Fruit fly (Drosophila melanogaster) whole organism, embryonic: ENCODE data around the gene CG5973.
A peak's percentile ranks its signal among the peaks of the same experiment; 100 is the strongest.

Experiments used
- Ada2b ChIP-seq: fragments of 200-800 bp; sonication (Bioruptor generic); IDR thresholded peaks from 2 replicates; pipeline ENCODE4 v1.3.6; 2022; ENCODE audit warnings: missing biosample characterization, missing genetic modification characterization
- Adf1 ChIP-seq: fragments of 200-800 bp; sonication (Bioruptor generic); IDR thresholded peaks from 2 replicates; pipeline ENCODE4 v1.3.6; 2022; ENCODE audit warnings: missing biosample characterization, missing genetic modification characterization
- Atf-2 ChIP-seq: fragments of 200-800 bp; sonication (Bioruptor generic); optimal IDR thresholded peaks from 2 replicates; lab custom pipeline; 2016; ENCODE audit warnings: missing biosample characterization, missing genetic modification characterization
- B-H2 ChIP-seq: fragments of 200-800 bp; sonication (Bioruptor generic); optimal IDR thresholded peaks from 2 replicates; lab custom pipeline; 2018; ENCODE audit warnings: missing biosample characterization, mild to moderate bottlenecking, missing genetic modification characterization
- CG11085 ChIP-seq: fragments of 200-800 bp; sonication (Bioruptor generic); IDR thresholded peaks from 2 replicates; pipeline ENCODE4 v1.3.6; 2022; ENCODE audit warnings: missing biosample characterization, missing genetic modification characterization
- CG11456 ChIP-seq: fragments of 200-800 bp; sonication (Bioruptor generic); IDR thresholded peaks from 3 replicates; pipeline ENCODE4 v1.3.6; 2022; ENCODE audit warnings: missing biosample characterization, missing genetic modification characterization
- CG11504 ChIP-seq: fragments of 200-800 bp; sonication (Bioruptor generic); optimal IDR thresholded peaks from 3 replicates; lab custom pipeline; 2019; ENCODE audit warnings: missing biosample characterization, mild to moderate bottlenecking, missing genetic modification characterization, moderate library complexity
- CG12769 ChIP-seq: fragments of 200-800 bp; sonication (Bioruptor generic); optimal IDR thresholded peaks from 2 replicates; lab custom pipeline; 2019; ENCODE audit warnings: missing biosample characterization, mild to moderate bottlenecking, missing genetic modification characterization, moderate library complexity
- CG13296 ChIP-seq: fragments of 200-800 bp; sonication (Bioruptor generic); optimal IDR thresholded peaks from 3 replicates; lab custom pipeline; 2018; ENCODE audit warnings: missing biosample characterization, mild to moderate bottlenecking, missing genetic modification characterization
- CG13624 ChIP-seq: fragments of 200-800 bp; sonication (Bioruptor generic); optimal IDR thresholded peaks from 2 replicates; lab custom pipeline; 2016; ENCODE audit warnings: missing biosample characterization, missing genetic modification characterization
- CG17186 ChIP-seq: fragments of 200-800 bp; sonication (Bioruptor generic); optimal IDR thresholded peaks from 3 replicates; lab custom pipeline; 2017; ENCODE audit warnings: missing biosample characterization, missing genetic modification reagents, missing genetic modification characterization
- CG18476 ChIP-seq: fragments of 200-800 bp; sonication (Bioruptor generic); optimal IDR thresholded peaks from 2 replicates; lab custom pipeline; 2016; ENCODE audit warnings: missing biosample characterization, mild to moderate bottlenecking, missing genetic modification characterization
- CG18599 ChIP-seq: fragments of 200-800 bp; sonication (Bioruptor generic); optimal IDR thresholded peaks from 3 replicates; lab custom pipeline; 2017; ENCODE audit warnings: missing biosample characterization, missing genetic modification characterization, mild to moderate bottlenecking, moderate library complexity, missing genetic modification reagents
- CG2199 ChIP-seq: fragments of 200-800 bp; sonication (Bioruptor generic); IDR thresholded peaks from 3 replicates; pipeline ENCODE4 v1.3.6; 2022; ENCODE audit warnings: missing biosample characterization, missing genetic modification characterization
- CG2712 ChIP-seq: fragments of 200-800 bp; optimal IDR thresholded peaks from 3 replicates; lab custom pipeline; 2019; ENCODE audit warnings: missing biosample characterization, mild to moderate bottlenecking, missing genetic modification characterization, moderate library complexity
- CG3726 ChIP-seq: fragments of 200-800 bp; sonication (Bioruptor generic); IDR thresholded peaks from 3 replicates; pipeline ENCODE4, ENCODE4 v1.3.6; 2022; ENCODE audit warnings: missing biosample characterization, missing genetic modification characterization
- CG5245 ChIP-seq: fragments of 200-800 bp; sonication (Bioruptor generic); optimal IDR thresholded peaks from 3 replicates; lab custom pipeline; 2016; ENCODE audit warnings: missing biosample characterization, missing genetic modification characterization
- CG9215 ChIP-seq: fragments of 200-800 bp; sonication (Bioruptor generic); IDR thresholded peaks from 2 replicates; pipeline ENCODE4 v1.3.6; 2022; ENCODE audit warnings: missing biosample characterization, missing genetic modification characterization
- CG9437 ChIP-seq: fragments of 200-800 bp; sonication (Bioruptor generic); optimal IDR thresholded peaks from 2 replicates; lab custom pipeline; 2018; ENCODE audit warnings: missing biosample characterization, mild to moderate bottlenecking, missing genetic modification characterization
- CG9932 ChIP-seq: fragments of 200-800 bp; sonication (Bioruptor generic); IDR thresholded peaks from 2 replicates; pipeline ENCODE4 v1.3.6; 2022; ENCODE audit warnings: missing biosample characterization, missing genetic modification characterization
- CoRest ChIP-seq: fragments of 200-800 bp; sonication (Bioruptor generic); optimal IDR thresholded peaks from 3 replicates; lab custom pipeline; 2018; ENCODE audit warnings: missing biosample characterization, mild to moderate bottlenecking, missing genetic modification characterization, moderate library complexity
- Dip3 ChIP-seq: fragments of 200-800 bp; sonication (Bioruptor generic); optimal IDR thresholded peaks from 3 replicates; lab custom pipeline; 2016; ENCODE audit warnings: missing biosample characterization, missing genetic modification characterization
- Dp ChIP-seq: fragments of 200-800 bp; sonication (Bioruptor generic); optimal IDR thresholded peaks from 2 replicates; lab custom pipeline; 2018; ENCODE audit warnings: missing biosample characterization, mild to moderate bottlenecking, missing genetic modification characterization, moderate library complexity
- E2f1 ChIP-seq: fragments of 200-800 bp; sonication (Bioruptor generic); IDR thresholded peaks from 2 replicates; pipeline ENCODE4 v1.3.6; 2022; ENCODE audit warnings: missing biosample characterization, missing genetic modification characterization
- E2f2 ChIP-seq: fragments of 200-800 bp; sonication (Bioruptor generic); IDR thresholded peaks from 2 replicates; pipeline ENCODE4 v1.3.6; 2022; ENCODE audit warnings: missing biosample characterization, missing genetic modification characterization
- Gug ChIP-seq: fragments of 200-800 bp; sonication (Bioruptor generic); IDR thresholded peaks from 4 replicates; pipeline ENCODE4 v1.3.6; 2022; ENCODE audit warnings: missing biosample characterization, missing genetic modification characterization
- Med ChIP-seq: fragments of 200-800 bp; sonication (Bioruptor generic); peaks from one replicate; lab custom pipeline; 2016; ENCODE audit warnings: missing biosample characterization, missing genetic modification characterization, mild to moderate bottlenecking, inconsistent platforms, moderate library complexity
- Mes4 ChIP-seq: fragments of 200-800 bp; sonication (Bioruptor generic); optimal IDR thresholded peaks from 2 replicates; lab custom pipeline; 2016; ENCODE audit warnings: missing biosample characterization, missing genetic modification characterization
- Sin3A ChIP-seq: fragments of >200 bp; optimal IDR thresholded peaks from 2 replicates; lab custom pipeline; 2018
- Six4 ChIP-seq: fragments of 200-800 bp; sonication (Bioruptor generic); optimal IDR thresholded peaks from 2 replicates; lab custom pipeline; 2016; ENCODE audit warnings: missing biosample characterization, missing genetic modification characterization
- ash1 ChIP-seq: fragments of 200-800 bp; sonication (Bioruptor generic); optimal IDR thresholded peaks from 2 replicates; lab custom pipeline; 2018; ENCODE audit warnings: missing biosample characterization, mild to moderate bottlenecking, missing genetic modification characterization
- bbx ChIP-seq: fragments of 200-800 bp; sonication (Bioruptor generic); IDR thresholded peaks from 2 replicates; pipeline ENCODE4 v1.3.6; 2022; ENCODE audit warnings: missing biosample characterization, missing genetic modification characterization; ENCODE audit not compliant: partially characterized antibody
- bsh ChIP-seq, 2 experiments: fragments of 200-800 bp; sonication (Bioruptor generic); optimal IDR thresholded peaks; 2 replicates each; lab custom pipeline; 2017 to 2018; ENCODE audit warnings: mild to moderate bottlenecking in 2 of 2, missing biosample characterization in 2 of 2, missing genetic modification characterization in 2 of 2, moderate library complexity in 1 of 2
- caup ChIP-seq: fragments of 200-800 bp; sonication (Bioruptor generic); optimal IDR thresholded peaks from 3 replicates; lab custom pipeline; 2017; ENCODE audit warnings: missing biosample characterization, mild to moderate bottlenecking, missing genetic modification characterization, moderate library complexity; ENCODE audit not compliant: severe bottlenecking
- fd102C ChIP-seq: fragments of 200-800 bp; sonication (Bioruptor generic); optimal IDR thresholded peaks from 2 replicates; lab custom pipeline; 2018; ENCODE audit warnings: missing biosample characterization, mild to moderate bottlenecking, missing genetic modification characterization, moderate library complexity
- fd64A ChIP-seq: fragments of 200-800 bp; sonication (Bioruptor generic); optimal IDR thresholded peaks from 3 replicates; lab custom pipeline; 2018; ENCODE audit warnings: missing biosample characterization, mild to moderate bottlenecking, missing genetic modification characterization
- gcm ChIP-seq: fragments of 200-800 bp; sonication (Bioruptor generic); optimal IDR thresholded peaks from 2 replicates; lab custom pipeline; 2019; ENCODE audit warnings: missing biosample characterization, mild to moderate bottlenecking, missing genetic modification characterization, moderate library complexity
- gem ChIP-seq: fragments of 200-800 bp; sonication (Bioruptor generic); optimal IDR thresholded peaks from 2 replicates; lab custom pipeline; 2019; ENCODE audit warnings: missing biosample characterization, mild to moderate bottlenecking, missing genetic modification characterization, moderate library complexity
- grau ChIP-seq: fragments of 200-800 bp; optimal IDR thresholded peaks from 3 replicates; lab custom pipeline; 2019; ENCODE audit warnings: missing biosample characterization, mild to moderate bottlenecking, missing genetic modification characterization, moderate library complexity
- gsb-n ChIP-seq: fragments of 200-800 bp; sonication (Bioruptor generic); optimal IDR thresholded peaks from 3 replicates; lab custom pipeline; 2018; ENCODE audit warnings: missing biosample characterization, mild to moderate bottlenecking, missing genetic modification characterization
- ind ChIP-seq: fragments of 200-800 bp; sonication (Bioruptor generic); optimal IDR thresholded peaks from 3 replicates; lab custom pipeline; 2016; ENCODE audit warnings: missing biosample characterization, missing genetic modification characterization
- ranshi ChIP-seq: fragments of 200-800 bp; sonication (Bioruptor generic); IDR thresholded peaks from 2 replicates; pipeline ENCODE4 v1.3.6; 2022; ENCODE audit warnings: missing biosample characterization, missing genetic modification characterization
- row ChIP-seq: fragments of 200-800 bp; sonication (Bioruptor generic); IDR thresholded peaks from 3 replicates; pipeline ENCODE4 v1.3.6; 2022; ENCODE audit warnings: missing biosample characterization, missing genetic modification characterization
- sim ChIP-seq: fragments of 200-800 bp; sonication (Bioruptor generic); IDR thresholded peaks from 2 replicates; pipeline ENCODE4 v1.3.6; 2022; ENCODE audit warnings: missing biosample characterization, missing genetic modification characterization
- sisA ChIP-seq: fragments of 200-800 bp; sonication (Bioruptor generic); IDR thresholded peaks from 2 replicates; pipeline ENCODE4 v1.3.6; 2022; ENCODE audit warnings: missing biosample characterization, missing genetic modification characterization
- unpg ChIP-seq: fragments of 200-800 bp; sonication (Bioruptor generic); optimal IDR thresholded peaks from 3 replicates; lab custom pipeline; 2018; ENCODE audit warnings: missing biosample characterization, mild to moderate bottlenecking, missing genetic modification characterization, moderate library complexity
- wdn ChIP-seq: fragments of 200-800 bp; sonication (Bioruptor generic); IDR thresholded peaks from 2 replicates; pipeline ENCODE4 v1.3.6; 2022; ENCODE audit warnings: missing biosample characterization, missing genetic modification characterization
- zen ChIP-seq: fragments of 200-800 bp; sonication (Bioruptor generic); optimal IDR thresholded peaks from 3 replicates; lab custom pipeline; 2018; ENCODE audit warnings: missing biosample characterization, mild to moderate bottlenecking, missing genetic modification characterization, moderate library complexity
- zen2 ChIP-seq: fragments of 200-800 bp; sonication (Bioruptor generic); IDR thresholded peaks from 3 replicates; pipeline ENCODE4 v1.3.6; 2022; ENCODE audit warnings: missing biosample characterization, missing genetic modification characterization; ENCODE audit not compliant: partially characterized antibody

Gene CG5973

dm6 chr2L:7398528-7398927 lies 38.8 kb upstream of the CG5973 start, which contains the start of gene CG5160:
Gene CG5160, minus strand, starts transcription at chr2L:7398750.
- TF ChIP-seq Atf-2 (GFP tag; lab: Kevin White, UChicago) (no peak), CG13624 (GFP tag; lab: Kevin White, UChicago) (no peak), E2f2 (GFP tag; lab: Robert Waterston, UW) (peak; percentile 28; the same call in 1 of the 2 replicates), CG3726 (GFP tag; lab: Robert Waterston, UW) (no peak), Dp (GFP tag; lab: Kevin White, UChicago) (peak; percentile 26), E2f1 (GFP tag; lab: Robert Waterston, UW) (0 out of 2 replicates have a peak, but pooled peaks have one; percentile 7), Ada2b (GFP tag; lab: Robert Waterston, UW) (0 out of 2 replicates have a peak, but pooled peaks have one; percentile 4), CG18599 (peak; percentile 2), CG17186 (GFP tag; lab: Kevin White, UChicago) (no peak), ash1 (GFP tag; lab: Kevin White, UChicago) (no peak), Med (GFP tag; lab: Kevin White, UChicago) (peak; percentile 72), ind (GFP tag; lab: Kevin White, UChicago) (no peak), CG11504 (tag; lab: Kevin White, UChicago) (peak; percentile 99), CG2199 (peak; percentile 78; the same call in 2 of the 3 replicates), Adf1 (GFP tag; lab: Robert Waterston, UW) (peak; percentile 76), bbx (GFP tag; lab: Robert Waterston, UW) (0 out of 2 replicates have a peak, but pooled peaks have one; percentile 25)

dm6 chr2L:7401025-7401424 lies 36.3 kb upstream of the CG5973 start, which contains the start of gene CG5171:
Gene CG5171, plus strand, starts transcription at chr2L:7401335.
- TF ChIP-seq CoRest (tag; lab: Kevin White, UChicago) (no peak), CG13296 (GFP tag; lab: Kevin White, UChicago) (no peak), unpg (GFP tag; lab: Kevin White, UChicago) (no peak), CG9932 (GFP tag; lab: Robert Waterston, UW) (0 out of 2 replicates have a peak, but pooled peaks have one; percentile 6), CG11085 (no peak), fd102C (GFP tag; lab: Kevin White, UChicago) (no peak), bsh (GFP tag; optimal IDR thresholded peaks at IDR 0.05; lab: Kevin White, UChicago) (no peak), Six4 (GFP tag; lab: Kevin White, UChicago) (no peak), fd64A (GFP tag; lab: Kevin White, UChicago) (no peak), gem (tag; lab: Kevin White, UChicago) (no peak), Gug (GFP tag; lab: Robert Waterston, UW) (no peak), wdn (no peak), CG11456 (no peak), CG12769 (tag; lab: Kevin White, UChicago) (peak; percentile 97), row (GFP tag; lab: Robert Waterston, UW) (0 out of 3 replicates have a peak, but pooled peaks have one; percentile 24), sim (no peak), zen (tag; lab: Kevin White, UChicago) (no peak), gcm (no peak), grau (no peak)

- TF ChIP-seq zen2 (GFP tag; lab: Robert Waterston, UW) (no peak), ranshi (GFP tag; lab: Robert Waterston, UW) (peak; percentile 79), CG2712 (tag; lab: Kevin White, UChicago) (peak; percentile 86), caup (GFP tag; lab: Kevin White, UChicago) (peak; percentile 58), CG5245 (peak; percentile 23), B-H2 (GFP tag; lab: Kevin White, UChicago) (peak; percentile 76), gcm (peak; percentile 57), bbx (GFP tag; lab: Robert Waterston, UW) (no peak), sisA (GFP tag; lab: Robert Waterston, UW) (peak; percentile 75), Dip3 (GFP tag; lab: Kevin White, UChicago) (no peak), gsb-n (peak; percentile 79), Mes4 (no peak), Sin3A (lab: Kevin White, UChicago) (no peak), CG18476 (peak; percentile 40), CG9215 (peak; percentile 62), CG9437 (GFP tag; lab: Kevin White, UChicago) (peak; percentile 35)
Observed at dm6 chr2L:7401627-7402026, 35.7 kb upstream of the CG5973 start.
